Worm (Caenorhabditis elegans) whole organism, early embryonic: ENCODE measurements around the gene cyp-44A1.
A peak's percentile ranks its signal among the peaks of the same experiment; 100 is the strongest.
"Not testable (repeated sequence)": the region's sequence is repeated elsewhere in the genome, so short reads cannot be mapped to it uniquely, and the experiment has no call there.

Experiments used
- B0310.2 ChIP-seq: sonication (generic microtip); optimal IDR thresholded peaks from 2 replicates; lab custom pipeline; 2016; ENCODE audit warnings: mild to moderate bottlenecking, missing genetic modification characterization, missing compliant biosample characterization
- F13C5.2 ChIP-seq: sonication (generic microtip); optimal IDR thresholded peaks from 2 replicates; lab custom pipeline; 2017; ENCODE audit warnings: mild to moderate bottlenecking, missing genetic modification characterization, inconsistent platforms, missing compliant biosample characterization
- aly-1 ChIP-seq: sonication (generic microtip); optimal IDR thresholded peaks from 2 replicates; lab custom pipeline; 2016; ENCODE audit warnings: missing genetic modification characterization, missing compliant biosample characterization
- ama-1 ChIP-seq: fragments of 150-350 bp; optimal IDR thresholded peaks from 2 replicates; lab custom pipeline; 2014
- ceh-13 ChIP-seq: fragments of 200-800 bp; sonication (Bioruptor generic); optimal IDR thresholded peaks from 2 replicates; lab custom pipeline; 2018; ENCODE audit warnings: mild to moderate bottlenecking, missing genetic modification characterization, missing compliant biosample characterization
- ceh-36 ChIP-seq: sonication (generic microtip); optimal IDR thresholded peaks from 2 replicates; lab custom pipeline; 2016; ENCODE audit warnings: missing genetic modification characterization, inconsistent platforms, missing compliant biosample characterization
- ets-7 ChIP-seq: sonication (generic microtip); optimal IDR thresholded peaks from 2 replicates; lab custom pipeline; 2016; ENCODE audit warnings: missing genotype, missing genetic modification characterization, missing compliant biosample characterization
- flt-1 ChIP-seq: fragments of 200-800 bp; sonication (Bioruptor generic); IDR thresholded peaks from 2 replicates; pipeline ENCODE4 v1.3.6; 2022; ENCODE audit warnings: missing genetic modification characterization, missing compliant biosample characterization
- hmbx-1 ChIP-seq: sonication (generic microtip); optimal IDR thresholded peaks from 2 replicates; lab custom pipeline; 2016; ENCODE audit warnings: mild to moderate bottlenecking, missing genetic modification characterization, missing compliant biosample characterization
- hmg-4 ChIP-seq: fragments of 200-800 bp; sonication (Bioruptor generic); optimal IDR thresholded peaks from 2 replicates; lab custom pipeline; 2018; ENCODE audit warnings: mild to moderate bottlenecking, missing genetic modification characterization, missing compliant biosample characterization
- hnd-1 ChIP-seq: sonication (generic microtip); optimal IDR thresholded peaks from 2 replicates; lab custom pipeline; 2016; ENCODE audit warnings: missing genetic modification characterization, missing compliant biosample characterization
- pes-1 ChIP-seq: fragments of 200-800 bp; sonication (Bioruptor generic); IDR thresholded peaks from 2 replicates; pipeline ENCODE4 v1.3.6; 2022; ENCODE audit warnings: missing genetic modification reagents, missing genetic modification characterization, missing compliant biosample characterization
- scrt-1 ChIP-seq: fragments of 200-800 bp; sonication (Bioruptor generic); IDR thresholded peaks from 2 replicates; pipeline ENCODE4 v1.3.6; 2022; ENCODE audit warnings: missing genetic modification characterization, missing compliant biosample characterization
- sea-1 ChIP-seq: fragments of 200-800 bp; sonication (Bioruptor generic); conservative IDR thresholded peaks from 2 replicates; pipeline ENCODE4 v1.3.6; 2022; ENCODE audit warnings: missing genetic modification characterization, missing compliant biosample characterization
- tbx-11 ChIP-seq: fragments of 200-800 bp; sonication (Bioruptor generic); IDR thresholded peaks from 2 replicates; pipeline ENCODE4 v1.3.6; 2022; ENCODE audit warnings: missing genetic modification characterization, missing compliant biosample characterization
- tbx-37 ChIP-seq: fragments of 200-800 bp; sonication (Bioruptor generic); conservative IDR thresholded peaks from 2 replicates; pipeline ENCODE4 v1.3.6; 2022; ENCODE audit warnings: missing genetic modification reagents, missing genetic modification characterization, missing compliant biosample characterization
- tra-4 ChIP-seq: sonication (generic microtip); optimal IDR thresholded peaks from 2 replicates; lab custom pipeline; 2017; ENCODE audit warnings: missing genetic modification characterization, missing compliant biosample characterization

cyp-44A1 gene

ce11 chrII:5533642-5534041 lies 29.8 kb downstream of the cyp-44A1 start, which contains the start of gene hlh-26:
Gene hlh-26 (minus strand): TSS chrII:5533742.
- TF ChIP-seq ceh-36 (tag; lab: Kevin White, UChicago) (no peak), tra-4 (no peak), flt-1 (GFP tag; lab: Robert Waterston, UW) (no peak), hmbx-1 (tag; lab: Kevin White, UChicago) (no peak), sea-1 (GFP tag; lab: Robert Waterston, UW) (no peak), tbx-37 (GFP tag; lab: Robert Waterston, UW) (no peak), scrt-1 (GFP tag; lab: Robert Waterston, UW) (no peak), ets-7 (tag; lab: Kevin White, UChicago) (no peak), B0310.2 (no peak), pes-1 (no peak), ama-1 (lab: Kevin White, UChicago) (no peak)

- not testable (repeated sequence) for TF ChIP-seq hmg-4 (GFP tag; lab: Kevin White, UChicago); ama-1 (lab: Kevin White, UChicago); ceh-13 (GFP tag; lab: Kevin White, UChicago)
Measured at ce11 chrII:5534939-5535338, 31.1 kb downstream of the cyp-44A1 start, which contains the start of gene hlh-25. Gene hlh-25 (plus strand): TSS chrII:5535239.

- no peak for TF ChIP-seq tbx-37 (GFP tag; lab: Robert Waterston, UW)
- TF ChIP-seq pes-1, result no peak
- TF ChIP-seq tbx-11, result no peak
- no peak for TF ChIP-seq ceh-36 (tag; lab: Kevin White, UChicago)
- TF ChIP-seq tra-4, result no peak
- TF ChIP-seq ceh-13 (GFP tag; lab: Kevin White, UChicago), result no peak
Measured at ce11 chrII:5537078-5537477, 33.2 kb downstream of the cyp-44A1 start.

- TF ChIP-seq tbx-37 (GFP tag; lab: Robert Waterston, UW), result no peak
- TF ChIP-seq ceh-13 (GFP tag; lab: Kevin White, UChicago), result no peak
- no peak for TF ChIP-seq hnd-1
Measured at ce11 chrII:5537524-5537923, 33.7 kb downstream of the cyp-44A1 start, which contains the start of gene C17C3.11. Gene C17C3.11 (plus strand): TSS chrII:5537824.

- not testable (repeated sequence) for TF ChIP-seq scrt-1 (GFP tag; lab: Robert Waterston, UW); flt-1 (GFP tag; lab: Robert Waterston, UW); ama-1 (lab: Kevin White, UChicago)
Measured at ce11 chrII:5540113-5540512, 36.3 kb downstream of the cyp-44A1 start, which contains the start of gene hlh-27. Gene hlh-27 (minus strand): TSS chrII:5540213.

- TF ChIP-seq ets-7 (tag; lab: Kevin White, UChicago) (no peak), aly-1 (tag; lab: Kevin White, UChicago) (no peak), pes-1 (no peak), ceh-36 (tag; lab: Kevin White, UChicago) (no peak), scrt-1 (GFP tag; lab: Robert Waterston, UW) (no peak), hnd-1 (no peak), tbx-37 (GFP tag; lab: Robert Waterston, UW) (no peak), hmbx-1 (tag; lab: Kevin White, UChicago) (no peak), F13C5.2 (no peak), flt-1 (GFP tag; lab: Robert Waterston, UW) (no peak), tra-4 (no peak), ceh-13 (GFP tag; lab: Kevin White, UChicago) (no peak), hmg-4 (GFP tag; lab: Kevin White, UChicago) (no peak), sea-1 (GFP tag; lab: Robert Waterston, UW) (no peak), tbx-11 (no peak), ama-1 (lab: Kevin White, UChicago) (no peak), B0310.2 (no peak)
Measured at ce11 chrII:5541685-5542084, 37.8 kb downstream of the cyp-44A1 start, which contains the start of gene C17C3.24. Gene C17C3.24 (minus strand): TSS chrII:5541785.

- peak; percentile 100 for TF ChIP-seq ama-1 (lab: Kevin White, UChicago)
- peak; percentile 91 for TF ChIP-seq B0310.2
- TF ChIP-seq ceh-36 (tag; lab: Kevin White, UChicago), result peak; percentile 85
- TF ChIP-seq F13C5.2, result peak; percentile 95
- peak; percentile 90 for TF ChIP-seq sea-1 (GFP tag; lab: Robert Waterston, UW)
- peak; percentile 83 for TF ChIP-seq hmbx-1 (tag; lab: Kevin White, UChicago)
- TF ChIP-seq ets-7 (tag; lab: Kevin White, UChicago), result peak; percentile 77
- peak; percentile 88 for TF ChIP-seq tra-4
- TF ChIP-seq tbx-11, result peak; percentile 85
- peak; percentile 90 for TF ChIP-seq hmg-4 (GFP tag; lab: Kevin White, UChicago)
- no peak for TF ChIP-seq aly-1 (tag; lab: Kevin White, UChicago)
- peak; percentile 30 for TF ChIP-seq ceh-13 (GFP tag; lab: Kevin White, UChicago)
- peak; percentile 78 for TF ChIP-seq scrt-1 (GFP tag; lab: Robert Waterston, UW)
- peak; percentile 59 for TF ChIP-seq hnd-1
- TF ChIP-seq pes-1, result peak; percentile 78
- TF ChIP-seq tbx-37 (GFP tag; lab: Robert Waterston, UW), result peak; percentile 59
- peak; percentile 60; the same call in 1 of the 2 replicates for TF ChIP-seq flt-1 (GFP tag; lab: Robert Waterston, UW)
Measured at ce11 chrII:5543476-5544144, 39.8 kb downstream of the cyp-44A1 start.

ce11 chrII:5544145-5544515 lies 40.3 kb downstream of the cyp-44A1 start:
- TF ChIP-seq ceh-13 (GFP tag; lab: Kevin White, UChicago) (no peak), flt-1 (GFP tag; lab: Robert Waterston, UW) (no peak), scrt-1 (GFP tag; lab: Robert Waterston, UW) (no peak), tra-4 (no peak)
